Fruit fly (Drosophila melanogaster): ENCODE measurements around the gene CG32280.

DNA sequence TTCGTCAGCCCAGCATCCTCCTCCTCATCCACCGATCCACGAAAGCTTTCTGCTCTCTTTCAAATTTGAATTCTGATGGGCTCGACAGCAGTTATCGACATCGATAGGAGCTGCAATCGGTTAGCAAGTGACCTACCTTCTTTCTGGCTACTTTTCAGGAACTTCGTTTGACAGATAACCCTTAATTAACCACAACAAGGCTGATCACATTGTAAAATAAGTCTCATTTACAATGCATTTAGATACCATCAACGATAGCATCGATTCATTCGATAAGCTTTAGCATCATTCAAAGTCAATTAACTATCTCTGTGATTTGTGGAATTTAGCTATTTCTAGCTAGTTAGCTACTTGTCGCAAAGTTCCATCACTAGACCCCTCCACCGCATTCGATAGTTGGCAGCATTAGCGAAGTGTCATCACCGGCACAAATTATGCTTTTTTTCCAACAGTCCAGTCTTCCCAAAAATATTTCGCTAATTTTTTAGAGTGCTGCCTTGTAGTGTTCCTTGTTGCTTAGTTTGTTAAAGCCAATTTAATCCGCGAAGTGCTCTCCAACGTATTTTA lies 13.6 kb downstream of the CG32280 start, which contains the start of the genes MnM and Girdin:
- TF ChIP-seq bab1 (GFP tag; optimal IDR thresholded peaks at IDR 0.05) (peak; percentile 23), CG7101 (tag; optimal IDR thresholded peaks at IDR 0.05) (peak; percentile 43), CG7045 (GFP tag; optimal IDR thresholded peaks at IDR 0.05) (peak; percentile 39), Hr96 (GFP tag; optimal IDR thresholded peaks at IDR 0.05) (peak; percentile 75), tj (GFP tag; optimal IDR thresholded peaks at IDR 0.05) (peak; percentile 31)

Data from whole organism, adult.